Fruit fly (Drosophila melanogaster): ENCODE data around the gene Gba1b.

Gene Gba1b

dm6 chr3R:23713901-23714300 lies 9.3 kb downstream of the Gba1b start (continued):
- TF ChIP-seq sens-2 (GFP tag; IDR thresholded peaks at IDR 0.05) (peak; percentile 55; the same call in 1 of the 2 replicates), CG6175 (GFP tag; IDR thresholded peaks at IDR 0.05) (no peak), CG10267 (tag; optimal IDR thresholded peaks at IDR 0.05) (peak; percentile 55), B-H2 (GFP tag; optimal IDR thresholded peaks at IDR 0.05) (no peak), ems (GFP tag; optimal IDR thresholded peaks at IDR 0.05) (no peak), wdn (GFP tag; IDR thresholded peaks at IDR 0.05) (0 out of 2 replicates have a peak, but pooled peaks have one; percentile 27), CG7372 (GFP tag; IDR thresholded peaks at IDR 0.05) (no peak), zen (tag; optimal IDR thresholded peaks at IDR 0.05) (peak; percentile 79), Dref (GFP tag; IDR thresholded peaks at IDR 0.05) (no peak), nerfin-1 (tag; optimal IDR thresholded peaks at IDR 0.05) (peak; percentile 47), D19B (GFP tag; optimal IDR thresholded peaks at IDR 0.05) (no peak), org-1 (GFP tag; optimal IDR thresholded peaks at IDR 0.05) (peak; percentile 18), CG9817 (tag; optimal IDR thresholded peaks at IDR 0.05) (peak; percentile 34), CG17385 (GFP tag; optimal IDR thresholded peaks at IDR 0.05) (peak; percentile 58), dysf (GFP tag; IDR thresholded peaks at IDR 0.05) (peak; percentile 59; the same call in 1 of the 3 replicates), ind (GFP tag; optimal IDR thresholded peaks at IDR 0.05) (peak; percentile 17), CG13424 (tag; optimal IDR thresholded peaks at IDR 0.05) (peak; percentile 66), ro (GFP tag; IDR thresholded peaks at IDR 0.05) (0 out of 2 replicates have a peak, but pooled peaks have one; percentile 9), CG5953 (GFP tag; IDR thresholded peaks at IDR 0.05) (peak; percentile 34; the same call in 1 of the 2 replicates), CoRest (tag; optimal IDR thresholded peaks at IDR 0.05) (peak; percentile 71), insv (GFP tag; optimal IDR thresholded peaks at IDR 0.05) (no peak), dpn (GFP tag; optimal IDR thresholded peaks at IDR 0.05) (peak; percentile 47 to 65), Ravus (GFP tag; IDR thresholded peaks at IDR 0.05) (no peak), Mad (GFP tag; optimal IDR thresholded peaks at IDR 0.05) (peak; percentile 62), Dek (tag; optimal IDR thresholded peaks at IDR 0.05) (peak; percentile 35), ara (GFP tag; IDR thresholded peaks at IDR 0.05) (peak; percentile 75), D (optimal IDR thresholded peaks at IDR 0.05) (no peak), D (GFP tag; optimal IDR thresholded peaks at IDR 0.05) (peak; percentile 69), CG12744 (GFP tag; optimal IDR thresholded peaks at IDR 0.05) (peak; percentile 18), ato (GFP tag; IDR thresholded peaks at IDR 0.05; ENCODE audit: partially characterized antibody) (no peak), caup (GFP tag; optimal IDR thresholded peaks at IDR 0.05; ENCODE audit: severe bottlenecking) (no peak), seq (GFP tag; IDR thresholded peaks at IDR 0.05) (0 out of 2 replicates have a peak, but pooled peaks have one; percentile 48), CG33557 (GFP tag; optimal IDR thresholded peaks at IDR 0.05) (peak; percentile 33), so (GFP tag; IDR thresholded peaks at IDR 0.05) (peak; percentile 80; the same call in 2 of the 3 replicates), CG15696 (tag; optimal IDR thresholded peaks at IDR 0.05) (peak; percentile 75), Antp (GFP tag; optimal IDR thresholded peaks at IDR 0.05) (peak; percentile 46), CG6654 (GFP tag; optimal IDR thresholded peaks at IDR 0.05) (no peak), fd96Cb (tag; optimal IDR thresholded peaks at IDR 0.05) (peak; percentile 72), bab2 (GFP tag; optimal IDR thresholded peaks at IDR 0.05) (peak; percentile 56), CrebB (tag; optimal IDR thresholded peaks at IDR 0.05) (no peak), CG4282 (GFP tag; optimal IDR thresholded peaks at IDR 0.05) (no peak), trem (tag; optimal IDR thresholded peaks at IDR 0.05) (peak; percentile 25), lov (optimal IDR thresholded peaks at IDR 0.05) (no peak), lov (GFP tag; IDR thresholded peaks at IDR 0.05) (peak; percentile 69; the same call in 1 of the 3 replicates), Med (GFP tag) (no peak), CG1529 (GFP tag; optimal IDR thresholded peaks at IDR 0.05) (peak; percentile 51), CG2116 (GFP tag; optimal IDR thresholded peaks at IDR 0.05) (no peak), wek (GFP tag; optimal IDR thresholded peaks at IDR 0.05) (no peak), dmrt11E (tag; optimal IDR thresholded peaks at IDR 0.05) (peak; percentile 80), cad (GFP tag; optimal IDR thresholded peaks at IDR 0.05) (no peak), CG12391 (tag; optimal IDR thresholded peaks at IDR 0.05) (peak; percentile 75)
